Fruit fly (Drosophila melanogaster) Kc167 (cell line): ENCODE measurements around the gene Cwc25.

Experiments used
- Myc ChIP-seq: fragments of >200 bp; optimal IDR thresholded peaks from 2 replicates; lab custom pipeline; 2017; ENCODE audit warnings: missing external identifiers
- h ChIP-seq: fragments of >200 bp; optimal IDR thresholded peaks from 3 replicates; lab custom pipeline; 2018; ENCODE audit warnings: missing external identifiers
- psq ChIP-seq: fragments of >200 bp; optimal IDR thresholded peaks from 2 replicates; lab custom pipeline; 2017; ENCODE audit warnings: missing external identifiers

dm6 chr2L:2760288-2760687, 15.4 kb downstream of the Cwc25 start:
- TF ChIP-seq h (no peak), Myc (no peak), psq (lab: Kevin White, UChicago) (no peak)
